Fruit fly (Drosophila melanogaster) whole organism: ENCODE results near the gene put.

ENCODE experiments used
- CG8478 ChIP-seq: fragments of >200 bp; optimal IDR thresholded peaks from 2 replicates; lab custom pipeline; 2018; ENCODE audit warnings: inconsistent platforms
- Dll ChIP-seq: fragments of >200 bp; optimal IDR thresholded peaks from 2 replicates; lab custom pipeline; 2017
- EcR ChIP-seq, 2 experiments: fragments of >200 bp; optimal IDR thresholded peaks; 2 replicates each; lab custom pipeline; 2017; ENCODE audit warnings: missing biosample characterization in 2 of 2, missing genetic modification characterization in 2 of 2, missing genetic modification reagents in 2 of 2
- pan ChIP-seq: fragments of >200 bp; optimal IDR thresholded peaks from 2 replicates; lab custom pipeline; 2017
- psq ChIP-seq: fragments of >200 bp; optimal IDR thresholded peaks from 2 replicates; lab custom pipeline; 2017
- usp ChIP-seq: fragments of >200 bp; optimal IDR thresholded peaks from 2 replicates; lab custom pipeline; 2017; ENCODE audit warnings: missing biosample characterization, missing genetic modification characterization, mixed read lengths

DNA sequence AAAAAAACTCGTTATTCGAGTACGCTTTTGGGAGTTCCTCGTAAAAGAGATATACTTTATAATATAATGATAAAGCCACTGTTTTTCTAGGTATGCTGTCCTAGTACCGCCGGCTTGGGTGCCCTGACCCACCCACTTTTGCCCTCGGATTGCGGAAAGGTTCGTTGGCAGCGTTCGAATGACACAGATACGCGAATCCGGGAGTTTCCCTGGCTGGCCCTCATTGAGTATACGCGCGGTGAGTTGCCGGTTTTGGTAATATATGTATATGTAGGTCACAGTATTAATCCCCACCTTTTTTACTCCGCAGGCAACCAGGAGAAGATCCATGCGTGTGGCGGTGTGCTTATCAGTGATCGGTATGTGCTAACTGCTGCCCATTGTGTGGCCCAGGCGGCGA lies 32.7 kb upstream of the put start:
- TF ChIP-seq CG8478 (lab: Kevin White, UChicago) = no peak
- no peak for TF ChIP-seq psq (lab: Kevin White, UChicago)
- TF ChIP-seq EcR (GFP tag; optimal IDR thresholded peaks at IDR 0.05; lab: Kevin White, UChicago) = no peak
- no peak for TF ChIP-seq pan (lab: Kevin White, UChicago)
- no peak for TF ChIP-seq usp (GFP tag; lab: Kevin White, UChicago)
- no peak for TF ChIP-seq Dll (lab: Kevin White, UChicago)
